Fruit fly (Drosophila melanogaster) whole organism, embryonic: ENCODE data around the gene Nplp3.

Source experiments
- CG11456 ChIP-seq: fragments of 200-800 bp; sonication (Bioruptor generic); IDR thresholded peaks from 3 replicates; pipeline ENCODE4 v1.3.6; 2022; ENCODE audit warnings: missing biosample characterization, missing genetic modification characterization
- CG12391 ChIP-seq: fragments of 200-800 bp; sonication (Bioruptor generic); optimal IDR thresholded peaks from 3 replicates; lab custom pipeline; 2018; ENCODE audit warnings: missing biosample characterization, mild to moderate bottlenecking, missing genetic modification characterization, moderate library complexity
- CG13624 ChIP-seq: fragments of 200-800 bp; sonication (Bioruptor generic); optimal IDR thresholded peaks from 2 replicates; lab custom pipeline; 2016; ENCODE audit warnings: missing biosample characterization, missing genetic modification characterization
- CG14441 ChIP-seq: fragments of 200-800 bp; sonication (Bioruptor generic); IDR thresholded peaks from 2 replicates; pipeline ENCODE4 v1.3.6; 2022; ENCODE audit warnings: missing biosample characterization, missing genetic modification characterization
- CG16813 ChIP-seq: fragments of 200-800 bp; sonication (Bioruptor generic); IDR thresholded peaks from 3 replicates; pipeline ENCODE4 v1.3.6; 2022; ENCODE audit warnings: missing biosample characterization, missing genetic modification characterization; ENCODE audit not compliant: partially characterized antibody
- CG17359 ChIP-seq: fragments of 200-800 bp; sonication (Bioruptor generic); optimal IDR thresholded peaks from 3 replicates; lab custom pipeline; 2018; ENCODE audit warnings: missing biosample characterization, mild to moderate bottlenecking, missing genetic modification characterization, moderate library complexity
- CG17802 ChIP-seq: fragments of 200-800 bp; sonication (Bioruptor generic); optimal IDR thresholded peaks from 2 replicates; lab custom pipeline; 2018; ENCODE audit warnings: missing biosample characterization, mild to moderate bottlenecking, missing genetic modification characterization, moderate library complexity
- CG2116 ChIP-seq: fragments of 200-800 bp; sonication (Bioruptor generic); optimal IDR thresholded peaks from 3 replicates; lab custom pipeline; 2018; ENCODE audit warnings: missing biosample characterization, mild to moderate bottlenecking, missing genetic modification characterization
- CG31388 ChIP-seq: fragments of 200-800 bp; sonication (Bioruptor generic); optimal IDR thresholded peaks from 2 replicates; lab custom pipeline; 2016; ENCODE audit warnings: missing biosample characterization, missing genetic modification characterization
- CG32532 ChIP-seq: fragments of 200-800 bp; sonication (Bioruptor generic); IDR thresholded peaks from 2 replicates; pipeline ENCODE4 v1.3.6; 2022; ENCODE audit warnings: missing biosample characterization, missing genetic modification characterization
- CG7928 ChIP-seq: fragments of 200-800 bp; sonication (Bioruptor generic); optimal IDR thresholded peaks from 2 replicates; lab custom pipeline; 2017; ENCODE audit warnings: missing biosample characterization, mild to moderate bottlenecking, missing genetic modification characterization
- CG8924 ChIP-seq: fragments of 200-800 bp; optimal IDR thresholded peaks from 3 replicates; lab custom pipeline; 2019; ENCODE audit warnings: missing biosample characterization, mild to moderate bottlenecking, missing genetic modification characterization, moderate library complexity
- D19B ChIP-seq: fragments of 200-800 bp; sonication (Bioruptor generic); optimal IDR thresholded peaks from 2 replicates; lab custom pipeline; 2017; ENCODE audit warnings: missing biosample characterization, mild to moderate bottlenecking, missing genetic modification characterization
- Dll ChIP-seq: fragments of 200-800 bp; sonication (Bioruptor generic); IDR thresholded peaks from 4 replicates; pipeline ENCODE4 v1.3.6; 2022; ENCODE audit warnings: missing biosample characterization, missing genetic modification characterization; ENCODE audit not compliant: partially characterized antibody
- Doc3 ChIP-seq: fragments of 200-800 bp; sonication (Bioruptor generic); IDR thresholded peaks from 3 replicates; pipeline ENCODE4 v1.3.6; 2022; ENCODE audit warnings: missing biosample characterization, missing genetic modification characterization; ENCODE audit not compliant: partially characterized antibody
- Dref ChIP-seq: fragments of 200-800 bp; sonication (Bioruptor generic); IDR thresholded peaks from 2 replicates; pipeline ENCODE4 v1.3.6; 2022; ENCODE audit warnings: missing biosample characterization, missing genetic modification characterization
- Lhr ChIP-seq: fragments of 200-800 bp; sonication (Bioruptor generic); optimal IDR thresholded peaks from 3 replicates; lab custom pipeline; 2017; ENCODE audit warnings: mild to moderate bottlenecking, missing biosample characterization, missing genetic modification reagents, missing genetic modification characterization
- Mrtf ChIP-seq: fragments of 200-800 bp; sonication (Bioruptor generic); IDR thresholded peaks from 3 replicates; pipeline ENCODE4 v1.3.6; 2022; ENCODE audit warnings: missing biosample characterization, missing genetic modification characterization
- NFAT ChIP-seq: fragments of 200-800 bp; sonication (Bioruptor generic); IDR thresholded peaks from 2 replicates; pipeline ENCODE4 v1.3.6; 2022; ENCODE audit warnings: missing biosample characterization, missing genetic modification characterization
- PHDP ChIP-seq: fragments of 200-800 bp; sonication (Bioruptor generic); optimal IDR thresholded peaks from 3 replicates; lab custom pipeline; 2018; ENCODE audit warnings: missing biosample characterization, mild to moderate bottlenecking, missing genetic modification characterization, moderate library complexity
- Rfx ChIP-seq: fragments of 200-800 bp; sonication (Bioruptor generic); IDR thresholded peaks from 2 replicates; pipeline ENCODE4 v1.3.6; 2022; ENCODE audit warnings: missing biosample characterization, missing genetic modification characterization
- Rx ChIP-seq: fragments of 200-800 bp; sonication (Bioruptor generic); IDR thresholded peaks from 2 replicates; pipeline ENCODE4 v1.3.6; 2022; ENCODE audit warnings: missing biosample characterization, missing genetic modification characterization
- Sry-β ChIP-seq: fragments of 200-800 bp; sonication (Bioruptor generic); optimal IDR thresholded peaks from 2 replicates; lab custom pipeline; 2018; ENCODE audit warnings: missing biosample characterization, mild to moderate bottlenecking, missing genetic modification characterization, moderate library complexity
- Sry-δ ChIP-seq: fragments of 200-800 bp; sonication (Bioruptor generic); optimal IDR thresholded peaks from 2 replicates; lab custom pipeline; 2016; ENCODE audit warnings: missing biosample characterization, missing genetic modification characterization
- Vsx1 ChIP-seq: fragments of 200-800 bp; sonication (Bioruptor generic); optimal IDR thresholded peaks from 2 replicates; lab custom pipeline; 2017; ENCODE audit warnings: missing biosample characterization, mild to moderate bottlenecking, missing genetic modification characterization, missing genetic modification reagents
- amos ChIP-seq: fragments of 200-800 bp; sonication (Bioruptor generic); IDR thresholded peaks from 2 replicates; pipeline ENCODE4 v1.3.6; 2022; ENCODE audit warnings: missing biosample characterization, missing genetic modification characterization; ENCODE audit not compliant: partially characterized antibody
- ato ChIP-seq: fragments of 200-800 bp; sonication (Bioruptor generic); IDR thresholded peaks from 2 replicates; pipeline ENCODE4 v1.3.6; 2022; ENCODE audit warnings: missing biosample characterization, missing genetic modification characterization; ENCODE audit not compliant: partially characterized antibody
- bowl ChIP-seq: fragments of 200-800 bp; sonication (Bioruptor generic); IDR thresholded peaks from 2 replicates; pipeline ENCODE4 v1.3.6; 2022; ENCODE audit warnings: missing biosample characterization, missing genetic modification characterization
- br ChIP-seq: fragments of >200 bp; optimal IDR thresholded peaks from 2 replicates; lab custom pipeline; 2017
- cad ChIP-seq: fragments of >200 bp; optimal IDR thresholded peaks from 2 replicates; lab custom pipeline; 2017; ENCODE audit warnings: missing biosample characterization, missing genetic modification characterization
- cg ChIP-seq: fragments of 200-800 bp; sonication (Bioruptor generic); optimal IDR thresholded peaks from 3 replicates; lab custom pipeline; 2019; ENCODE audit warnings: missing biosample characterization, mild to moderate bottlenecking, missing genetic modification characterization, moderate library complexity
- chinmo ChIP-seq: fragments of 200-800 bp; sonication (Bioruptor generic); IDR thresholded peaks from 4 replicates; pipeline ENCODE4 v1.3.6; 2022; ENCODE audit warnings: missing biosample characterization, missing genetic modification characterization; ENCODE audit not compliant: partially characterized antibody
- chm ChIP-seq: fragments of 200-800 bp; sonication (Bioruptor generic); IDR thresholded peaks from 2 replicates; pipeline ENCODE4 v1.3.6; 2022; ENCODE audit warnings: missing biosample characterization, missing genetic modification characterization
- croc ChIP-seq: fragments of 200-800 bp; sonication (Bioruptor generic); conservative IDR thresholded peaks from 3 replicates; pipeline ENCODE4 v1.3.6; 2022; ENCODE audit warnings: missing biosample characterization, missing genetic modification characterization
- danr ChIP-seq: fragments of 200-800 bp; sonication (Bioruptor generic); IDR thresholded peaks from 2 replicates; pipeline ENCODE4 v1.3.6; 2022; ENCODE audit warnings: missing biosample characterization, missing genetic modification characterization
- en ChIP-seq: fragments of 200-800 bp; sonication (Bioruptor generic); optimal IDR thresholded peaks from 2 replicates; lab custom pipeline; 2016; ENCODE audit warnings: missing biosample characterization, missing genetic modification characterization
- ewg ChIP-seq: fragments of 200-800 bp; sonication (Bioruptor generic); optimal IDR thresholded peaks from 3 replicates; lab custom pipeline; 2017; ENCODE audit warnings: mild to moderate bottlenecking, missing biosample characterization, missing genetic modification reagents, missing genetic modification characterization
- gem ChIP-seq: fragments of 200-800 bp; sonication (Bioruptor generic); optimal IDR thresholded peaks from 2 replicates; lab custom pipeline; 2019; ENCODE audit warnings: missing biosample characterization, mild to moderate bottlenecking, missing genetic modification characterization, moderate library complexity
- lmd ChIP-seq: fragments of 200-800 bp; sonication (Bioruptor generic); IDR thresholded peaks from 2 replicates; pipeline ENCODE4 v1.3.6; 2022; ENCODE audit warnings: missing biosample characterization, missing genetic modification characterization
- nom ChIP-seq: fragments of 200-800 bp; sonication (Bioruptor generic); optimal IDR thresholded peaks from 2 replicates; lab custom pipeline; 2017; ENCODE audit warnings: missing biosample characterization, missing genetic modification characterization, mild to moderate bottlenecking, moderate library complexity, missing genetic modification reagents
- phol ChIP-seq: fragments of 200-800 bp; sonication (Bioruptor generic); optimal IDR thresholded peaks from 3 replicates; lab custom pipeline; 2018; ENCODE audit warnings: missing biosample characterization, mild to moderate bottlenecking, missing genetic modification characterization, moderate library complexity
- pum ChIP-seq: fragments of 200-800 bp; sonication (Bioruptor generic); optimal IDR thresholded peaks from 2 replicates; lab custom pipeline; 2016; ENCODE audit warnings: missing biosample characterization, missing genetic modification characterization
- row ChIP-seq: fragments of 200-800 bp; sonication (Bioruptor generic); IDR thresholded peaks from 3 replicates; pipeline ENCODE4 v1.3.6; 2022; ENCODE audit warnings: missing biosample characterization, missing genetic modification characterization
- sima ChIP-seq: fragments of 200-800 bp; sonication (Bioruptor generic); optimal IDR thresholded peaks from 2 replicates; lab custom pipeline; 2016; ENCODE audit warnings: missing biosample characterization, missing genetic modification characterization
- so ChIP-seq: fragments of 200-800 bp; sonication (Bioruptor generic); IDR thresholded peaks from 3 replicates; pipeline ENCODE4 v1.3.6; 2022; ENCODE audit warnings: missing biosample characterization, missing genetic modification characterization
- sqz ChIP-seq: fragments of 200-800 bp; sonication (Bioruptor generic); optimal IDR thresholded peaks from 3 replicates; lab custom pipeline; 2018; ENCODE audit warnings: missing biosample characterization, mild to moderate bottlenecking, missing genetic modification characterization
- sr ChIP-seq: fragments of 200-800 bp; sonication (Bioruptor generic); IDR thresholded peaks from 3 replicates; pipeline ENCODE4 v1.3.6; 2022; ENCODE audit warnings: missing biosample characterization, missing genetic modification characterization
- wor ChIP-seq: fragments of 200-800 bp; sonication (Bioruptor generic); IDR thresholded peaks from 2 replicates; pipeline ENCODE4 v1.3.6; 2022; ENCODE audit warnings: missing biosample characterization, missing genetic modification characterization

Nplp3 gene

dm6 chr3L:16321172-16321571 lies 3.3 kb downstream of the Nplp3 start, which contains the start of gene CG42718:
Gene CG42718, minus strand, starts transcription at chr3L:16321272.
- no peak for TF ChIP-seq phol (tag; lab: Kevin White, UChicago)
- no peak for TF ChIP-seq gem
- TF ChIP-seq CG7928, result no peak
- TF ChIP-seq amos (GFP tag; lab: Robert Waterston, UW), result no peak
- TF ChIP-seq row (GFP tag; lab: Robert Waterston, UW), result no peak
- no peak for TF ChIP-seq Dll
- TF ChIP-seq CG31388 (GFP tag; lab: Kevin White, UChicago), result no peak
- no peak for TF ChIP-seq CG17802 (tag; lab: Kevin White, UChicago)
- TF ChIP-seq Lhr, result no peak
- no peak for TF ChIP-seq sima
- no peak for TF ChIP-seq Rx (GFP tag; lab: Robert Waterston, UW)
- TF ChIP-seq en (GFP tag; lab: Kevin White, UChicago), result no peak
- TF ChIP-seq danr (GFP tag; lab: Robert Waterston, UW), result no peak
- TF ChIP-seq CG8924 (tag; lab: Kevin White, UChicago), result no peak
- TF ChIP-seq cad (GFP tag; lab: Kevin White, UChicago), result no peak
- no peak for TF ChIP-seq sr (GFP tag; lab: Robert Waterston, UW)
- TF ChIP-seq CG17359, result no peak
- no peak for TF ChIP-seq ewg (GFP tag; lab: Kevin White, UChicago)
- TF ChIP-seq br (lab: Kevin White, UChicago), result no peak
- TF ChIP-seq, all 482 proteins: peak for 0

dm6 chr3L:16323372-16323771 lies 5.5 kb downstream of the Nplp3 start, which contains the start of gene CG13059:
Gene CG13059, plus strand, starts transcription at chr3L:16323672.
- TF ChIP-seq CG12391, result no peak
- TF ChIP-seq Doc3 (GFP tag; lab: Robert Waterston, UW), result no peak
- TF ChIP-seq so (GFP tag; lab: Robert Waterston, UW), result no peak
- TF ChIP-seq PHDP (tag; lab: Kevin White, UChicago), result no peak
- no peak for TF ChIP-seq nom (GFP tag; lab: Kevin White, UChicago)
- no peak for TF ChIP-seq CG13624

- TF ChIP-seq pum (GFP tag; lab: Kevin White, UChicago), result no peak
- no peak for TF ChIP-seq chm (GFP tag; lab: Robert Waterston, UW)
- TF ChIP-seq CG16813 (GFP tag; lab: Robert Waterston, UW), result no peak
- TF ChIP-seq CG14441 (GFP tag; lab: Robert Waterston, UW), result no peak
- no peak for TF ChIP-seq wor (GFP tag; lab: Robert Waterston, UW)
- TF ChIP-seq Sry-β (GFP tag; lab: Kevin White, UChicago), result no peak
- no peak for TF ChIP-seq CG2116 (GFP tag; lab: Kevin White, UChicago)
- TF ChIP-seq Vsx1 (GFP tag; lab: Kevin White, UChicago), result no peak
- TF ChIP-seq croc (GFP tag; lab: Robert Waterston, UW), result no peak
- TF ChIP-seq cg, result no peak
Measured at dm6 chr3L:16326657-16327056, 8.8 kb downstream of the Nplp3 start, which contains the start of the genes CG13040 and CG13039. Gene CG13040, minus strand, starts transcription at chr3L:16326757. Gene CG13039, minus strand, starts transcription at chr3L:16326762.

dm6 chr3L:16327776-16328175 lies 10.0 kb downstream of the Nplp3 start, which contains the start of gene CG13038:
Gene CG13038, minus strand, starts transcription at chr3L:16327893.
- TF ChIP-seq lmd (GFP tag; lab: Robert Waterston, UW) (peak; percentile 13; the same call in 1 of the 2 replicates), ato (GFP tag; lab: Robert Waterston, UW) (no peak), Sry-δ (GFP tag; lab: Kevin White, UChicago) (no peak), chinmo (GFP tag; lab: Robert Waterston, UW) (no peak; the same call in 2 of the 4 replicates), D19B (GFP tag; lab: Kevin White, UChicago) (no peak), bowl (GFP tag; lab: Robert Waterston, UW) (0 out of 2 replicates have a peak, but pooled peaks have one; percentile 10), NFAT (peak; percentile 39; the same call in 1 of the 2 replicates), CG32532 (GFP tag; lab: Robert Waterston, UW) (peak; percentile 48), sqz (GFP tag; lab: Kevin White, UChicago) (peak; percentile 6), Rfx (GFP tag; lab: Robert Waterston, UW) (peak; percentile 48; the same call in 1 of the 2 replicates), CG11456 (0 out of 3 replicates have a peak, but pooled peaks have one; percentile 24), Dref (GFP tag; lab: Robert Waterston, UW) (0 out of 2 replicates have a peak, but pooled peaks have one; percentile 13), Mrtf (0 out of 3 replicates have a peak, but pooled peaks have one; percentile 29)
